Fruit fly (Drosophila melanogaster) Kc167 (cell line): ENCODE data around the gene tbrd-1.

Experiments
- Myc ChIP-seq: fragments of >200 bp; optimal IDR thresholded peaks from 2 replicates; lab custom pipeline; 2017; ENCODE audit warnings: missing external identifiers
- Sin3A ChIP-seq: fragments of >200 bp; optimal IDR thresholded peaks from 2 replicates; lab custom pipeline; 2018; ENCODE audit warnings: missing external identifiers
- h ChIP-seq: fragments of >200 bp; optimal IDR thresholded peaks from 3 replicates; lab custom pipeline; 2018; ENCODE audit warnings: missing external identifiers
- psq ChIP-seq: fragments of >200 bp; optimal IDR thresholded peaks from 2 replicates; lab custom pipeline; 2017; ENCODE audit warnings: missing external identifiers
- ttk ChIP-seq: sonication (Bioruptor generic); optimal IDR thresholded peaks from 2 replicates; lab custom pipeline; 2017; ENCODE audit warnings: missing external identifiers

DNA sequence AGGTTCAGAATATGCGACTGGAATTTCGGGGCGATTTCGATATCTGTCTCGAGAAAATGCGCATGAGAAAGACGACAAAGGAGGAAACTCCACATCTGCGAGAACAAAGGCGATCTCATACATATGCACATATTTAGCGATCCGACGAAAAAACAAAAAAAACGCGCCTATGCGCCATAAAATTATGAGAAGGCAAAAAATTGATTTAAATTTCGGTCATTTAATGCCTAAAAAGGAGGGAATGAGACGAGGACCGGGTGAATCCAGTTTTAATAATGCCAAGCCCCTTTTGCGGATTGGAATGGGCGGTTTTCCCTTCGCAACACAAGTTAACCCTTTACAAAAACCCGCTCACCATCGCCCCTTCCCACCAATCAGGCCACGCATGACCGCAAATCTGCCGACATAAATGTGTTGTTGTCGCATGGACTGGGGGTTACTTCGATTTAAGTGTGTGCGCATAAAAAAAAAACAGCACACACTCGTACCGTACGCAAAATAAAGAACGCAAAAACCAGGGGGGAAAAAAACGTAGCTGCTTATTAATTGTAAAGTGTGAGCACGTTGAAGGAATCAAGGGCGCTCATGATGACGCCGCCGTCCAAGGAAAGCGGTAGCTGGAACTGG, 21.2 kb upstream of the tbrd-1 start:
- TF ChIP-seq psq (lab: Kevin White, UChicago) (no peak), Sin3A (lab: Kevin White, UChicago) (no peak), h (lab: Kevin White, UChicago) (no peak), Myc (lab: Kevin White, UChicago) (no peak), ttk (lab: Kevin White, UChicago) (no peak)
